Fruit fly (Drosophila melanogaster): ENCODE results near the gene Der-1.

The Der-1 gene

dm6 chr2L:1973957-1974356 lies at the start of gene Der-1 (continued):
- TF ChIP-seq shn (GFP tag; optimal IDR thresholded peaks at IDR 0.05) (no peak), NC2β (GFP tag; optimal IDR thresholded peaks at IDR 0.05) (peak; percentile 34), CG17829 (tag; optimal IDR thresholded peaks at IDR 0.05) (peak; percentile 9), bbx (GFP tag; IDR thresholded peaks at IDR 0.05; ENCODE audit: partially characterized antibody) (peak; percentile 94), abd-A (tag; optimal IDR thresholded peaks at IDR 0.05) (no peak), CG4617 (GFP tag; optimal IDR thresholded peaks at IDR 0.05; ENCODE audit: borderline replicate concordance) (peak; percentile 88), ind (GFP tag; optimal IDR thresholded peaks at IDR 0.05) (no peak), knrl (GFP tag; IDR thresholded peaks at IDR 0.05; ENCODE audit: partially characterized antibody) (peak; percentile 91), tgo (GFP tag; IDR thresholded peaks at IDR 0.05) (peak; percentile 18; the same call in 1 of the 3 replicates), Dref (GFP tag; IDR thresholded peaks at IDR 0.05) (peak; percentile 53), CG4282 (GFP tag; optimal IDR thresholded peaks at IDR 0.05) (no peak), chn (GFP tag; optimal IDR thresholded peaks at IDR 0.05) (no peak), CG11560 (tag; IDR thresholded peaks at IDR 0.05) (no peak), CG8089 (GFP tag; optimal IDR thresholded peaks at IDR 0.05) (no peak), Opbp (GFP tag; IDR thresholded peaks at IDR 0.05; ENCODE audit: partially characterized antibody) (peak; percentile 94), CG34224 (GFP tag; IDR thresholded peaks at IDR 0.05; ENCODE audit: partially characterized antibody) (peak; percentile 87), CG13624 (GFP tag; optimal IDR thresholded peaks at IDR 0.05) (peak; percentile 23), Sry-δ (GFP tag; optimal IDR thresholded peaks at IDR 0.05) (peak; percentile 95), CG11247 (GFP tag; IDR thresholded peaks at IDR 0.05) (no peak), Doc3 (GFP tag; IDR thresholded peaks at IDR 0.05; ENCODE audit: partially characterized antibody) (peak; percentile 88), sr (GFP tag; IDR thresholded peaks at IDR 0.05) (no peak), Gug (GFP tag; IDR thresholded peaks at IDR 0.05) (peak; percentile 47; the same call in 2 of the 4 replicates), CG12299 (tag; optimal IDR thresholded peaks at IDR 0.05) (no peak), nerfin-1 (tag; optimal IDR thresholded peaks at IDR 0.05) (no peak), CG2129 (GFP tag; IDR thresholded peaks at IDR 0.05; ENCODE audit: partially characterized antibody) (peak; percentile 64), Sin3A (optimal IDR thresholded peaks at IDR 0.05) (peak; percentile 69), vnd (GFP tag; IDR thresholded peaks at IDR 0.05; ENCODE audit: partially characterized antibody) (peak; percentile 86), inv (GFP tag; IDR thresholded peaks at IDR 0.05; ENCODE audit: partially characterized antibody) (peak; percentile 91), da (GFP tag; optimal IDR thresholded peaks at IDR 0.05) (no peak), CG11723 (GFP tag; optimal IDR thresholded peaks at IDR 0.05) (no peak), ash1 (GFP tag; optimal IDR thresholded peaks at IDR 0.05) (no peak), YL-1 (GFP tag; optimal IDR thresholded peaks at IDR 0.05) (peak; percentile 82), trem (tag; optimal IDR thresholded peaks at IDR 0.05) (peak; percentile 18), Bgb (GFP tag; IDR thresholded peaks at IDR 0.05; ENCODE audit: partially characterized antibody) (peak; percentile 97), CG3838 (GFP tag; optimal IDR thresholded peaks at IDR 0.05) (no peak), ATbp (GFP tag; optimal IDR thresholded peaks at IDR 0.05) (no peak), lab (GFP tag; optimal IDR thresholded peaks at IDR 0.05) (no peak), hb (GFP tag; IDR thresholded peaks at IDR 0.05; ENCODE audit: partially characterized antibody) (peak; percentile 86), CG33213 (GFP tag; optimal IDR thresholded peaks at IDR 0.05) (peak; percentile 11), CG9817 (tag; optimal IDR thresholded peaks at IDR 0.05) (no peak), Xbp1 (GFP tag; optimal IDR thresholded peaks at IDR 0.05) (peak; percentile 92), CG16813 (GFP tag; IDR thresholded peaks at IDR 0.05; ENCODE audit: partially characterized antibody) (peak; percentile 91), CG17568 (GFP tag; optimal IDR thresholded peaks at IDR 0.05) (no peak), tup (GFP tag; optimal IDR thresholded peaks at IDR 0.05) (no peak), Atf6 (GFP tag; IDR thresholded peaks at IDR 0.05) (no peak), Nf-YC (tag; optimal IDR thresholded peaks at IDR 0.05) (peak; percentile 43), Aef1 (GFP tag; IDR thresholded peaks at IDR 0.05) (peak; percentile 60), ham (GFP tag; IDR thresholded peaks at IDR 0.05) (no peak), vvl (GFP tag; IDR thresholded peaks at IDR 0.05) (peak; percentile 73; the same call in 1 of the 2 replicates), HmgD (GFP tag; optimal IDR thresholded peaks at IDR 0.05) (peak; percentile 7), repo (GFP tag; optimal IDR thresholded peaks at IDR 0.05) (no peak)

All from whole organism, embryonic.